Fruit fly (Drosophila melanogaster) whole organism, embryonic: ENCODE data around the gene Lrr47.

Experiments
- ATbp ChIP-seq: fragments of 200-800 bp; sonication (Bioruptor generic); optimal IDR thresholded peaks from 2 replicates; lab custom pipeline; 2017; ENCODE audit warnings: missing biosample characterization, mild to moderate bottlenecking, missing genetic modification characterization, missing genetic modification reagents
- Bgb ChIP-seq: fragments of 200-800 bp; sonication (Bioruptor generic); IDR thresholded peaks from 2 replicates; pipeline ENCODE4 v1.3.6; 2022; ENCODE audit warnings: missing biosample characterization, missing genetic modification characterization; ENCODE audit not compliant: partially characterized antibody
- Bteb2 ChIP-seq: fragments of 200-800 bp; sonication (Bioruptor generic); optimal IDR thresholded peaks from 2 replicates; lab custom pipeline; 2016; ENCODE audit warnings: missing biosample characterization, missing genetic modification characterization
- CG1024 ChIP-seq: fragments of 200-800 bp; sonication (Bioruptor generic); IDR thresholded peaks from 2 replicates; pipeline ENCODE4 v1.3.6; 2022; ENCODE audit warnings: missing biosample characterization, missing genetic modification characterization
- CG10267 ChIP-seq: fragments of 200-800 bp; sonication (Bioruptor generic); optimal IDR thresholded peaks from 2 replicates; lab custom pipeline; 2018; ENCODE audit warnings: missing biosample characterization, mild to moderate bottlenecking, missing genetic modification characterization, moderate library complexity
- CG10366 ChIP-seq: fragments of 200-800 bp; sonication (Bioruptor generic); IDR thresholded peaks from 2 replicates; pipeline ENCODE4 v1.3.6; 2022; ENCODE audit warnings: missing biosample characterization, missing genetic modification characterization
- CG10979 ChIP-seq: fragments of 200-800 bp; sonication (Bioruptor generic); optimal IDR thresholded peaks from 2 replicates; lab custom pipeline; 2018; ENCODE audit warnings: missing biosample characterization, mild to moderate bottlenecking, missing genetic modification characterization, moderate library complexity
- CG12942 ChIP-seq: fragments of 200-800 bp; sonication (Bioruptor generic); optimal IDR thresholded peaks from 3 replicates; lab custom pipeline; 2016; ENCODE audit warnings: missing biosample characterization, missing genetic modification characterization
- CG13894 ChIP-seq: fragments of 200-800 bp; sonication (Bioruptor generic); optimal IDR thresholded peaks from 3 replicates; lab custom pipeline; 2018; ENCODE audit warnings: missing biosample characterization, mild to moderate bottlenecking, missing genetic modification characterization, moderate library complexity
- CG14667 ChIP-seq: fragments of 200-800 bp; sonication (Bioruptor generic); IDR thresholded peaks from 2 replicates; pipeline ENCODE4 v1.3.6; 2022; ENCODE audit warnings: missing biosample characterization, missing genetic modification characterization
- CG15073 ChIP-seq: fragments of 200-800 bp; sonication (Bioruptor generic); optimal IDR thresholded peaks from 2 replicates; lab custom pipeline; 2016; ENCODE audit warnings: missing biosample characterization, missing genetic modification characterization
- CG1647 ChIP-seq: fragments of 200-800 bp; sonication (Bioruptor generic); optimal IDR thresholded peaks from 3 replicates; lab custom pipeline; 2016; ENCODE audit warnings: missing biosample characterization, missing genetic modification characterization
- CG17361 ChIP-seq: fragments of 200-800 bp; sonication (Bioruptor generic); IDR thresholded peaks from 3 replicates; pipeline ENCODE4 v1.3.6; 2022; ENCODE audit warnings: missing biosample characterization, missing genetic modification characterization
- CG2875 ChIP-seq: fragments of 200-800 bp; sonication (Bioruptor generic); optimal IDR thresholded peaks from 2 replicates; lab custom pipeline; 2017; ENCODE audit warnings: missing biosample characterization, mild to moderate bottlenecking, missing genetic modification characterization, missing genetic modification reagents
- CG30020 ChIP-seq: fragments of 200-800 bp; optimal IDR thresholded peaks from 2 replicates; lab custom pipeline; 2019; ENCODE audit warnings: missing biosample characterization, mild to moderate bottlenecking, missing genetic modification characterization, moderate library complexity
- CG31224 ChIP-seq: fragments of 200-800 bp; sonication (Bioruptor generic); IDR thresholded peaks from 2 replicates; pipeline ENCODE4 v1.3.6; 2022; ENCODE audit warnings: missing biosample characterization, missing genetic modification characterization
- CG3838 ChIP-seq: fragments of 200-800 bp; sonication (Bioruptor generic); optimal IDR thresholded peaks from 3 replicates; lab custom pipeline; 2016; ENCODE audit warnings: missing biosample characterization, missing genetic modification characterization
- CG42726 ChIP-seq: fragments of 200-800 bp; sonication (Bioruptor generic); IDR thresholded peaks from 2 replicates; pipeline ENCODE4 v1.3.6; 2022; ENCODE audit warnings: missing biosample characterization, missing genetic modification characterization; ENCODE audit not compliant: partially characterized antibody
- CG4820 ChIP-seq: fragments of 200-800 bp; sonication (Bioruptor generic); optimal IDR thresholded peaks from 3 replicates; lab custom pipeline; 2016; ENCODE audit warnings: missing biosample characterization, missing genetic modification characterization
- CG6654 ChIP-seq: fragments of 200-800 bp; sonication (Bioruptor generic); optimal IDR thresholded peaks from 2 replicates; lab custom pipeline; 2017; ENCODE audit warnings: missing biosample characterization, mild to moderate bottlenecking, missing genetic modification characterization
- CG6854 ChIP-seq: fragments of 200-800 bp; sonication (Bioruptor generic); optimal IDR thresholded peaks from 3 replicates; lab custom pipeline; 2017; ENCODE audit warnings: missing biosample characterization, mild to moderate bottlenecking, missing genetic modification characterization
- CG8281 ChIP-seq: fragments of 200-800 bp; sonication (Bioruptor generic); optimal IDR thresholded peaks from 2 replicates; lab custom pipeline; 2018; ENCODE audit warnings: missing biosample characterization, mild to moderate bottlenecking, missing genetic modification characterization, moderate library complexity
- CG8290 ChIP-seq, 3 experiments: fragments of 200-800 bp; sonication (Bioruptor generic); optimal IDR thresholded peaks; 2 replicates each; lab custom pipeline; 2016 to 2019; ENCODE audit warnings: missing biosample characterization in 3 of 3, missing genetic modification characterization in 3 of 3, mild to moderate bottlenecking in 2 of 3, moderate library complexity in 1 of 3
- CG9876 ChIP-seq: fragments of 200-800 bp; sonication (Bioruptor generic); optimal IDR thresholded peaks from 2 replicates; lab custom pipeline; 2016; ENCODE audit warnings: missing biosample characterization, missing genetic modification characterization
- CHES-1-like ChIP-seq: fragments of 200-800 bp; sonication (Bioruptor generic); optimal IDR thresholded peaks from 2 replicates; lab custom pipeline; 2016; ENCODE audit warnings: missing biosample characterization, missing genetic modification characterization
- D ChIP-seq, 2 experiments: fragments of 200-800 bp in 1 of 2; fragments of >200 bp in 1 of 2; sonication (Bioruptor generic) in 1 of 2; optimal IDR thresholded peaks; 2 replicates in 1 of 2; 3 replicates in 1 of 2; lab custom pipeline; 2017; ENCODE audit warnings: mild to moderate bottlenecking in 1 of 2, missing biosample characterization in 1 of 2, missing genetic modification characterization in 1 of 2, missing genetic modification reagents in 1 of 2
- Elba2 ChIP-seq: fragments of 200-800 bp; sonication (Bioruptor generic); optimal IDR thresholded peaks from 3 replicates; lab custom pipeline; 2016; ENCODE audit warnings: missing biosample characterization, missing genetic modification characterization
- Ets65A ChIP-seq: fragments of 200-800 bp; sonication (Bioruptor generic); peaks from one replicate; lab custom pipeline; 2016; ENCODE audit warnings: missing biosample characterization, missing genetic modification characterization
- Lpt ChIP-seq: fragments of >200 bp; optimal IDR thresholded peaks from 2 replicates; lab custom pipeline; 2018; ENCODE audit warnings: missing biosample characterization, missing genetic modification characterization
- NK7.1 ChIP-seq: fragments of 200-800 bp; sonication (Bioruptor generic); optimal IDR thresholded peaks from 3 replicates; lab custom pipeline; 2016; ENCODE audit warnings: missing biosample characterization, missing genetic modification characterization
- Pdp1 ChIP-seq, 2 experiments: fragments of 200-800 bp; sonication (Bioruptor generic); optimal IDR thresholded peaks; 3 replicates each; lab custom pipeline; 2016; ENCODE audit warnings: missing biosample characterization in 2 of 2, missing genetic modification characterization in 2 of 2, mild to moderate bottlenecking in 1 of 2, moderate library complexity in 1 of 2
- Side ChIP-seq: fragments of 200-800 bp; sonication (Bioruptor generic); optimal IDR thresholded peaks from 2 replicates; lab custom pipeline; 2016; ENCODE audit warnings: missing biosample characterization, missing genetic modification characterization
- Sin3A ChIP-seq: fragments of >200 bp; optimal IDR thresholded peaks from 2 replicates; lab custom pipeline; 2018
- ab ChIP-seq: fragments of 200-800 bp; sonication (Bioruptor generic); optimal IDR thresholded peaks from 2 replicates; lab custom pipeline; 2016; ENCODE audit warnings: missing biosample characterization, missing genetic modification characterization
- amos ChIP-seq: fragments of 200-800 bp; sonication (Bioruptor generic); IDR thresholded peaks from 2 replicates; pipeline ENCODE4 v1.3.6; 2022; ENCODE audit warnings: missing biosample characterization, missing genetic modification characterization; ENCODE audit not compliant: partially characterized antibody
- bigmax ChIP-seq: fragments of 200-800 bp; sonication (Bioruptor generic); optimal IDR thresholded peaks from 2 replicates; lab custom pipeline; 2018; ENCODE audit warnings: missing biosample characterization, mild to moderate bottlenecking, missing genetic modification characterization
- cad ChIP-seq: fragments of >200 bp; optimal IDR thresholded peaks from 2 replicates; lab custom pipeline; 2017; ENCODE audit warnings: missing biosample characterization, missing genetic modification characterization
- cas ChIP-seq: fragments of 200-800 bp; sonication (Bioruptor generic); IDR thresholded peaks from 2 replicates; pipeline ENCODE4 v1.3.6; 2022; ENCODE audit warnings: missing biosample characterization, missing genetic modification characterization
- caup ChIP-seq: fragments of 200-800 bp; sonication (Bioruptor generic); optimal IDR thresholded peaks from 3 replicates; lab custom pipeline; 2017; ENCODE audit warnings: missing biosample characterization, mild to moderate bottlenecking, missing genetic modification characterization, moderate library complexity; ENCODE audit not compliant: severe bottlenecking
- dimm ChIP-seq: fragments of 200-800 bp; sonication (Bioruptor generic); IDR thresholded peaks from 2 replicates; pipeline ENCODE4 v1.3.6; 2022; ENCODE audit warnings: missing biosample characterization, missing genetic modification characterization
- eyg ChIP-seq: fragments of 200-800 bp; sonication (Bioruptor generic); optimal IDR thresholded peaks from 3 replicates; lab custom pipeline; 2016; ENCODE audit warnings: missing biosample characterization, missing genetic modification characterization
- fd3F ChIP-seq: fragments of 200-800 bp; sonication (Bioruptor generic); optimal IDR thresholded peaks from 2 replicates; lab custom pipeline; 2018; ENCODE audit warnings: missing biosample characterization, mild to moderate bottlenecking, missing genetic modification characterization, moderate library complexity
- odd ChIP-seq: fragments of 200-800 bp; sonication (Bioruptor generic); optimal IDR thresholded peaks from 2 replicates; lab custom pipeline; 2017; ENCODE audit warnings: missing biosample characterization, mild to moderate bottlenecking, missing genetic modification characterization
- sqz ChIP-seq: fragments of 200-800 bp; sonication (Bioruptor generic); optimal IDR thresholded peaks from 3 replicates; lab custom pipeline; 2018; ENCODE audit warnings: missing biosample characterization, mild to moderate bottlenecking, missing genetic modification characterization
- stwl ChIP-seq: fragments of 200-800 bp; sonication (Bioruptor generic); optimal IDR thresholded peaks from 3 replicates; lab custom pipeline; 2018; ENCODE audit warnings: missing biosample characterization, mild to moderate bottlenecking, missing genetic modification characterization, moderate library complexity
- tll ChIP-seq, 2 experiments: fragments of 200-800 bp in 1 of 2; fragments of >200 bp in 1 of 2; sonication (Bioruptor generic) in 1 of 2; optimal IDR thresholded peaks; 2 replicates each; lab custom pipeline; 2017 to 2019; ENCODE audit warnings: missing biosample characterization in 2 of 2, missing genetic modification characterization in 2 of 2, mild to moderate bottlenecking in 1 of 2, moderate library complexity in 1 of 2
- tx ChIP-seq: fragments of 200-800 bp; sonication (Bioruptor generic); optimal IDR thresholded peaks from 2 replicates; lab custom pipeline; 2016; ENCODE audit warnings: missing biosample characterization, missing genetic modification characterization
- vvl ChIP-seq: fragments of 200-800 bp; sonication (Bioruptor generic); IDR thresholded peaks from 2 replicates; pipeline ENCODE4 v1.3.6; 2022; ENCODE audit warnings: missing biosample characterization, missing genetic modification characterization
- wek ChIP-seq: fragments of 200-800 bp; sonication (Bioruptor generic); optimal IDR thresholded peaks from 3 replicates; lab custom pipeline; 2018; ENCODE audit warnings: missing biosample characterization, mild to moderate bottlenecking, missing genetic modification characterization, moderate library complexity
- yki ChIP-seq: fragments of >200 bp; optimal IDR thresholded peaks from 3 replicates; lab custom pipeline; 2018

Lrr47 gene

dm6 chr2L:10519225-10519624, 2.1 kb downstream of the Lrr47 start (continued):
- TF ChIP-seq Bteb2 (GFP tag; lab: Kevin White, UChicago) = peak; percentile 38
- no peak for TF ChIP-seq CG8290 (GFP tag; optimal IDR thresholded peaks at IDR 0.05; lab: Kevin White, UChicago)
- peak in 1 of 2 experiments; percentile 75 for TF ChIP-seq CG8290 (tag; optimal IDR thresholded peaks at IDR 0.05; lab: Kevin White, UChicago)
- TF ChIP-seq ab (GFP tag; lab: Kevin White, UChicago) = no peak
- peak; percentile 37; the same call in 1 of the 2 replicates for TF ChIP-seq CG14667 (GFP tag; lab: Robert Waterston, UW)
- TF ChIP-seq odd (GFP tag; lab: Kevin White, UChicago) = peak; percentile 14
- TF ChIP-seq CG3838 (GFP tag; lab: Kevin White, UChicago) = no peak
- TF ChIP-seq CG6854 (GFP tag; lab: Kevin White, UChicago) = peak; percentile 26
- TF ChIP-seq Ets65A = peak; percentile 68
- no peak for TF ChIP-seq D (optimal IDR thresholded peaks at IDR 0.05; lab: Kevin White, UChicago)
- peak; percentile 10 for TF ChIP-seq D (GFP tag; optimal IDR thresholded peaks at IDR 0.05; lab: Kevin White, UChicago)
- TF ChIP-seq stwl (tag; lab: Kevin White, UChicago) = no peak
- no peak for TF ChIP-seq cad (GFP tag; lab: Kevin White, UChicago)
- TF ChIP-seq CG4820 (GFP tag; lab: Kevin White, UChicago) = peak; percentile 18
- TF ChIP-seq tll (GFP tag; optimal IDR thresholded peaks at IDR 0.05; lab: Kevin White, UChicago) = no peak
- TF ChIP-seq CG6654 (GFP tag; lab: Kevin White, UChicago) = no peak
- no peak for TF ChIP-seq CG15073
- peak; percentile 19 for TF ChIP-seq sqz (GFP tag; lab: Kevin White, UChicago)
- TF ChIP-seq amos (GFP tag; lab: Robert Waterston, UW) = no peak
- peak; percentile 61 for TF ChIP-seq caup (GFP tag; lab: Kevin White, UChicago)
- TF ChIP-seq bigmax (GFP tag; lab: Kevin White, UChicago) = no peak
- TF ChIP-seq Lpt (GFP tag; lab: Kevin White, UChicago) = no peak
- TF ChIP-seq CG2875 (GFP tag; lab: Kevin White, UChicago) = no peak
- no peak for TF ChIP-seq dimm (GFP tag; lab: Robert Waterston, UW)
- peak; percentile 54 for TF ChIP-seq ATbp (GFP tag; lab: Kevin White, UChicago)
- TF ChIP-seq Elba2 = no peak
- TF ChIP-seq NK7.1 (GFP tag; lab: Kevin White, UChicago) = no peak
- TF ChIP-seq Sin3A = no peak
- TF ChIP-seq CG12942 (GFP tag; lab: Kevin White, UChicago) = no peak
- peak; percentile 67 for TF ChIP-seq CG13894
- peak; percentile 64 for TF ChIP-seq CG10366
- no peak for TF ChIP-seq cas (GFP tag; lab: Robert Waterston, UW)
- TF ChIP-seq CG42726 (GFP tag; lab: Robert Waterston, UW) = no peak
- peak; percentile 85 for TF ChIP-seq vvl
- no peak for TF ChIP-seq yki
- peak; percentile 19 for TF ChIP-seq Side (GFP tag; lab: Kevin White, UChicago)
- TF ChIP-seq CG10979 (tag; lab: Kevin White, UChicago) = peak; percentile 43
- no peak for TF ChIP-seq eyg
- TF ChIP-seq CG9876 (GFP tag; lab: Kevin White, UChicago) = no peak
- peak; percentile 36 for TF ChIP-seq CG10267 (tag; lab: Kevin White, UChicago)
- TF ChIP-seq CG17361 (GFP tag; lab: Robert Waterston, UW) = peak; percentile 48; the same call in 1 of the 3 replicates
- no peak for TF ChIP-seq wek (GFP tag; lab: Kevin White, UChicago)
- no peak for TF ChIP-seq tx (GFP tag; lab: Kevin White, UChicago)
- peak; percentile 21 to 37 for TF ChIP-seq Pdp1 (GFP tag; optimal IDR thresholded peaks at IDR 0.05; lab: Kevin White, UChicago)
- no peak for TF ChIP-seq Bgb (GFP tag; lab: Robert Waterston, UW)
- TF ChIP-seq CG8281 = peak; percentile 15
- TF ChIP-seq CHES-1-like (GFP tag; lab: Kevin White, UChicago) = peak; percentile 23
- TF ChIP-seq fd3F (GFP tag; lab: Kevin White, UChicago) = peak; percentile 26
- TF ChIP-seq CG1647 = peak; percentile 6
- no peak for TF ChIP-seq CG1024 (GFP tag; lab: Robert Waterston, UW)
- no peak for TF ChIP-seq CG30020
- TF ChIP-seq CG31224 (GFP tag; lab: Robert Waterston, UW) = 0 out of 2 replicates have a peak, but pooled peaks have one; percentile 40
